Worm (Caenorhabditis elegans) whole organism, L2 larva: ENCODE measurements around the gene lhpp-1.
"Not testable (repeated sequence)": the region's sequence is repeated elsewhere in the genome, so short reads cannot be mapped to it uniquely, and the experiment has no call there.

ENCODE experiments used
- C34F6.9 ChIP-seq: fragments of 150-350 bp; optimal IDR thresholded peaks from 2 replicates; lab custom pipeline; 2014; ENCODE audit warnings: missing biosample characterization, missing genetic modification characterization
- F13H6.1 ChIP-seq: sonication (generic microtip); optimal IDR thresholded peaks from 2 replicates; lab custom pipeline; 2016; ENCODE audit warnings: missing genetic modification characterization, missing compliant biosample characterization
- R02D3.7 ChIP-seq: fragments of 150-350 bp; optimal IDR thresholded peaks from 2 replicates; lab custom pipeline; 2014; ENCODE audit warnings: missing biosample characterization, missing genetic modification characterization
- ZK546.5 ChIP-seq: sonication (generic microtip); optimal IDR thresholded peaks from 2 replicates; lab custom pipeline; 2017; ENCODE audit warnings: missing biosample characterization, missing genetic modification characterization
- alr-1 ChIP-seq: fragments of 150-350 bp; optimal IDR thresholded peaks from 2 replicates; lab custom pipeline; 2014; ENCODE audit warnings: missing biosample characterization, missing genetic modification characterization
- aly-2 ChIP-seq: fragments of 150-350 bp; optimal IDR thresholded peaks from 2 replicates; lab custom pipeline; 2014; ENCODE audit warnings: missing biosample characterization, missing genetic modification characterization
- ama-1 ChIP-seq: fragments of 150-350 bp; optimal IDR thresholded peaks from 2 replicates; lab custom pipeline; 2018; ENCODE audit warnings: inconsistent platforms
- ceh-16 ChIP-seq: fragments of 150-350 bp; optimal IDR thresholded peaks from 2 replicates; lab custom pipeline; 2014; ENCODE audit warnings: missing biosample characterization, missing genetic modification characterization
- ceh-82 ChIP-seq: fragments of 150-350 bp; optimal IDR thresholded peaks from 2 replicates; lab custom pipeline; 2014; ENCODE audit warnings: missing biosample characterization, missing genetic modification characterization
- crh-2 ChIP-seq: sonication (generic microtip); optimal IDR thresholded peaks from 2 replicates; lab custom pipeline; 2017; ENCODE audit warnings: missing biosample characterization, missing genetic modification characterization
- egl-27 ChIP-seq: sonication (generic microtip); optimal IDR thresholded peaks from 3 replicates; lab custom pipeline; 2017; ENCODE audit warnings: missing biosample characterization, missing genetic modification reagents, missing genetic modification characterization
- elt-1 ChIP-seq: fragments of 150-350 bp; optimal IDR thresholded peaks from 2 replicates; lab custom pipeline; 2014; ENCODE audit warnings: missing biosample characterization, missing genetic modification characterization
- fos-1 ChIP-seq: fragments of 150-350 bp; optimal IDR thresholded peaks from 2 replicates; lab custom pipeline; 2014; ENCODE audit warnings: missing biosample characterization, missing genetic modification characterization
- gmeb-1 ChIP-seq: fragments of 150-350 bp; optimal IDR thresholded peaks from 2 replicates; lab custom pipeline; 2014; ENCODE audit warnings: missing biosample characterization, missing genetic modification characterization
- lin-13 ChIP-seq: fragments of 150-350 bp; optimal IDR thresholded peaks from 2 replicates; lab custom pipeline; 2014; ENCODE audit warnings: missing biosample characterization, missing genetic modification reagents, missing genetic modification characterization
- lin-39 ChIP-seq: fragments of 150-350 bp; optimal IDR thresholded peaks from 2 replicates; lab custom pipeline; 2014; ENCODE audit warnings: missing biosample characterization, missing genetic modification reagents, missing genetic modification characterization
- mdl-1 ChIP-seq, 2 experiments: fragments of 150-350 bp in 1 of 2; sonication (generic microtip) in 1 of 2; optimal IDR thresholded peaks; 2 replicates each; lab custom pipeline; 2017; ENCODE audit warnings: missing biosample characterization in 2 of 2, missing genetic modification characterization in 2 of 2
- nhr-129 ChIP-seq: fragments of 150-350 bp; optimal IDR thresholded peaks from 2 replicates; lab custom pipeline; 2014; ENCODE audit warnings: missing biosample characterization, missing genetic modification characterization
- nhr-21 ChIP-seq: fragments of 150-350 bp; optimal IDR thresholded peaks from 2 replicates; lab custom pipeline; 2014; ENCODE audit warnings: missing biosample characterization, missing genetic modification characterization
- nhr-23 ChIP-seq: fragments of 150-350 bp; optimal IDR thresholded peaks from 2 replicates; lab custom pipeline; 2014; ENCODE audit warnings: missing biosample characterization, missing genetic modification reagents, missing genetic modification characterization
- nhr-25 ChIP-seq: fragments of 150-350 bp; sonication (generic microtip); optimal IDR thresholded peaks from 3 replicates; lab custom pipeline; 2014; ENCODE audit warnings: missing biosample characterization, missing genetic modification characterization
- nhr-6 ChIP-seq: fragments of 150-350 bp; optimal IDR thresholded peaks from 2 replicates; lab custom pipeline; 2014; ENCODE audit warnings: missing biosample characterization, missing genetic modification characterization
- nhr-77 ChIP-seq: fragments of 150-350 bp; optimal IDR thresholded peaks from 2 replicates; lab custom pipeline; 2014; ENCODE audit warnings: missing biosample characterization, missing genetic modification characterization
- peb-1 ChIP-seq: fragments of 150-350 bp; optimal IDR thresholded peaks from 2 replicates; lab custom pipeline; 2014; ENCODE audit warnings: missing biosample characterization, missing genetic modification characterization
- sma-3 ChIP-seq: sonication (generic microtip); optimal IDR thresholded peaks from 2 replicates; lab custom pipeline; 2016; ENCODE audit warnings: missing genetic modification reagents, missing genetic modification characterization, missing compliant biosample characterization
- sma-9 ChIP-seq, 2 experiments: fragments of 150-350 bp in 1 of 2; sonication (generic microtip) in 1 of 2; optimal IDR thresholded peaks; 2 replicates each; lab custom pipeline; 2014 to 2016; ENCODE audit warnings: missing genetic modification characterization in 2 of 2, mild to moderate bottlenecking in 1 of 2, missing biosample characterization in 1 of 2, missing compliant biosample characterization in 1 of 2, missing genetic modification reagents in 1 of 2, moderate library complexity in 1 of 2
- snpc-4 ChIP-seq: fragments of 150-350 bp; optimal IDR thresholded peaks from 2 replicates; lab custom pipeline; 2014; ENCODE audit warnings: missing biosample characterization, missing genetic modification characterization
- unc-39 ChIP-seq: fragments of 150-350 bp; optimal IDR thresholded peaks from 2 replicates; lab custom pipeline; 2014; ENCODE audit warnings: missing biosample characterization, missing genetic modification characterization
- unc-62 ChIP-seq: fragments of 150-350 bp; optimal IDR thresholded peaks from 2 replicates; lab custom pipeline; 2014; ENCODE audit warnings: missing biosample characterization, missing genetic modification reagents, missing genetic modification characterization
- zag-1 ChIP-seq: fragments of 150-350 bp; optimal IDR thresholded peaks from 2 replicates; lab custom pipeline; 2014; ENCODE audit warnings: missing biosample characterization, missing genetic modification characterization
- ztf-1 ChIP-seq: fragments of 200-800 bp; sonication (Bioruptor generic); conservative IDR thresholded peaks from 2 replicates; pipeline ENCODE4 v1.3.6; 2022; ENCODE audit warnings: missing genetic modification characterization, missing compliant biosample characterization
- ztf-4 ChIP-seq: fragments of 150-350 bp; optimal IDR thresholded peaks from 2 replicates; lab custom pipeline; 2014; ENCODE audit warnings: missing biosample characterization, missing genetic modification characterization

lhpp-1 gene

DNA sequence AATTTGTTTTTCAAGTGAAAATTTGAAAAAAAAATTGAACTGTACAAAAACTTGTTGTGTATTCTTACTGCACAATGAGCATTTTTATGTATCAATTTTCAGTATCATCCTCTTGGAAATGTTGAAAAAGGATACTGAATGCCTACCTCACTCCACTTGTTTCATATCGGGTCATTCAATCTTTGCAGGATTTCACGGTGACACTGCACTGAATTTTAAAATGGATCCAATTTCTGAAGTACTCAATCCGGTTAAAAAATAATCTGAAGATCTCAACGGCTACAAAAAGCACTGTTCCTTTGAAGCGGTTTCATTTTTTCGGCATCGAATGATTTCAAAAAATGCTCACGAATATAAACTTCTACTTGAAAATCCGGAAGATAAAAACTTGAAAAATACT, 26.3 kb upstream of the lhpp-1 start:
- TF ChIP-seq R02D3.7, result no peak
- no peak for TF ChIP-seq ama-1 (lab: Kevin White, UChicago)
- no peak for TF ChIP-seq nhr-77 (tag; lab: Kevin White, UChicago)
- TF ChIP-seq nhr-6 (tag; lab: Kevin White, UChicago), result no peak
- no peak for TF ChIP-seq ceh-16 (tag; lab: Kevin White, UChicago)
- TF ChIP-seq C34F6.9, result no peak
- TF ChIP-seq ztf-1, result no peak
- no peak for TF ChIP-seq elt-1 (tag; lab: Kevin White, UChicago)
- no peak for TF ChIP-seq nhr-21
- TF ChIP-seq nhr-129 (tag; lab: Kevin White, UChicago), result no peak
- no peak for TF ChIP-seq peb-1 (tag; lab: Kevin White, UChicago)
- TF ChIP-seq lin-39 (tag; lab: Kevin White, UChicago), result no peak
- TF ChIP-seq alr-1 (tag; lab: Kevin White, UChicago), result no peak
- TF ChIP-seq nhr-23, result no peak
- no peak for TF ChIP-seq nhr-25
- no peak for TF ChIP-seq snpc-4 (tag; lab: Kevin White, UChicago)
- no peak for TF ChIP-seq unc-62
- no peak for TF ChIP-seq aly-2 (tag; lab: Kevin White, UChicago)
- TF ChIP-seq ZK546.5 (tag; lab: Kevin White, UChicago), result no peak
- TF ChIP-seq sma-9 (GFP tag; optimal IDR thresholded peaks at IDR 0.05; lab: Kevin White, UChicago), result no peak
- TF ChIP-seq sma-9 (tag; optimal IDR thresholded peaks at IDR 0.05; lab: Kevin White, UChicago), result no peak

DNA sequence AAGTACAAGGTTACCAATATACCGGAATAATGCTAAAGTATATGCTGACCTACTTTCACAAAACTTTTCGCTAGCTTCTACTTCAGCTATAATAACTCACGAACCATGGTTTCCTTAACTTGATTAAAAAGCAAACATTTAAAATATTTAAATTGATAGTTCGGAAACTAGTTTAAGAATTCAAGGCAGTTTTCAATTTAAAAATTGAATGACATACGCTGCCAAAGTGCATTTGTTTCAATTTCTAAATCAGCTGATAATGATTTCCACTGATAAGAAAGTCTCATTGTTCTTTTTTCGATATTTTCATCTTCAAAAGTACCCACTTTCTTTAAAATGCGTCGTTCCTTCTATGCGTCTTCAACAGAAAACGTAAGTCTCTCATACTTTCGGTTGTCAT, 19.6 kb upstream of the lhpp-1 start, which contains the start of gene enpp-1:
TSS of gene enpp-1 (plus strand) at position 301 of the 400 bp plus-strand sequence.
- not testable (repeated sequence) for TF ChIP-seq gmeb-1 (tag; lab: Kevin White, UChicago); sma-3 (GFP tag; lab: Kevin White, UChicago); nhr-23
- TF ChIP-seq, all 48 proteins: peak for 0; not testable (repeated sequence) for 48

ce11 chrV:12130688-12131087, 19.1 kb upstream of the lhpp-1 start, which contains the start of gene C27A7.6:
TSS of gene C27A7.6 (minus strand) at chrV:12130788.
- not testable (repeated sequence) for TF ChIP-seq sma-9 (GFP tag; optimal IDR thresholded peaks at IDR 0.05; lab: Kevin White, UChicago); sma-9 (tag; optimal IDR thresholded peaks at IDR 0.05; lab: Kevin White, UChicago); alr-1 (tag; lab: Kevin White, UChicago); ZK546.5 (tag; lab: Kevin White, UChicago)

DNA sequence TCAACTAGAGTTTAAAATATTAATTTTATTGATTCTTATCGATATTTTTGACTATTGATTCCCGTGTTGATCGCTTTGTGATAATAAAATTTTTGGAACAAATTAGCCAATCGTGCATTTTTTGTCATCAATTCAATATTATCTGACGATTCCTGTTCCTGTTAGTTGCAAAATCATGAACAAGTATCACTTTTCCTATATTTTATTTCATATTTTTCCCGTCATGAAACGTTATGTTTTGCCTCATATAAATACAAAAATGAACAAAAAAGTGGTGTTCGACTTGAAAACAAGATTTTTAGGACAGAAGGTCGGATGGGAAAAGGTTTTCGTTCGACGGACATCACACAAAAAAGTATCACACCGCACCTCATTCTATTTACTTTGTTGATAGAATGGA, 9.7 kb upstream of the lhpp-1 start, which contains the start of gene C13C4.6:
TSS of gene C13C4.6 (plus strand) at position 301 of the 400 bp plus-strand sequence.
- no peak for TF ChIP-seq F13H6.1 (tag; lab: Kevin White, UChicago)
- no peak for TF ChIP-seq sma-3 (GFP tag; lab: Kevin White, UChicago)
- TF ChIP-seq zag-1, result no peak
- TF ChIP-seq mdl-1 (tag; optimal IDR thresholded peaks at IDR 0.05; lab: Kevin White, UChicago), result no peak
- no peak for TF ChIP-seq ztf-4 (tag; lab: Kevin White, UChicago)
- TF ChIP-seq nhr-6 (tag; lab: Kevin White, UChicago), result no peak
- no peak for TF ChIP-seq alr-1 (tag; lab: Kevin White, UChicago)
- no peak for TF ChIP-seq C34F6.9
- no peak for TF ChIP-seq elt-1 (tag; lab: Kevin White, UChicago)
- TF ChIP-seq unc-62, result no peak
- TF ChIP-seq unc-39 (tag; lab: Kevin White, UChicago), result no peak
- TF ChIP-seq, all 48 proteins: peak for 0

ce11 chrV:12120381-12120780, 8.8 kb upstream of the lhpp-1 start, which contains the start of gene C13C4.7:
TSS of gene C13C4.7 (minus strand) at chrV:12120481.
- no peak for TF ChIP-seq lin-13 (GFP tag; lab: Kevin White, UChicago)
- TF ChIP-seq egl-27 (tag; lab: Kevin White, UChicago), result no peak
- no peak for TF ChIP-seq ceh-82
- TF ChIP-seq peb-1 (tag; lab: Kevin White, UChicago), result no peak
- no peak for TF ChIP-seq nhr-77 (tag; lab: Kevin White, UChicago)
- TF ChIP-seq lin-39 (tag; lab: Kevin White, UChicago), result no peak
- TF ChIP-seq mdl-1 (tag; optimal IDR thresholded peaks at IDR 0.05; lab: Kevin White, UChicago), result no peak
- TF ChIP-seq ama-1 (lab: Kevin White, UChicago), result no peak
- TF ChIP-seq nhr-129 (tag; lab: Kevin White, UChicago), result no peak
- TF ChIP-seq crh-2 (tag; lab: Kevin White, UChicago), result no peak
- no peak for TF ChIP-seq ztf-4 (tag; lab: Kevin White, UChicago)
- no peak for TF ChIP-seq fos-1 (tag; lab: Kevin White, UChicago)
